Worm (Caenorhabditis elegans) whole organism, L2 larva: Measurements from ENCODE around the gene F07C6.6.

Experiments
- alr-1 ChIP-seq: fragments of 150-350 bp; optimal IDR thresholded peaks from 2 replicates; lab custom pipeline; 2014; ENCODE audit warnings: missing biosample characterization, missing genetic modification characterization
- lin-13 ChIP-seq: fragments of 150-350 bp; optimal IDR thresholded peaks from 2 replicates; lab custom pipeline; 2014; ENCODE audit warnings: missing biosample characterization, missing genetic modification reagents, missing genetic modification characterization
- lsy-2 ChIP-seq, 2 experiments: fragments of 150-350 bp in 1 of 2; sonication (generic microtip) in 1 of 2; optimal IDR thresholded peaks; 2 replicates each; lab custom pipeline; 2014 to 2017; ENCODE audit warnings: missing biosample characterization in 2 of 2, missing genetic modification characterization in 2 of 2
- nhr-10 ChIP-seq: sonication (generic microtip); optimal IDR thresholded peaks from 2 replicates; lab custom pipeline; 2017; ENCODE audit warnings: missing biosample characterization, missing genetic modification characterization
- nhr-77 ChIP-seq: fragments of 150-350 bp; optimal IDR thresholded peaks from 2 replicates; lab custom pipeline; 2014; ENCODE audit warnings: missing biosample characterization, missing genetic modification characterization
- snpc-4 ChIP-seq: fragments of 150-350 bp; optimal IDR thresholded peaks from 2 replicates; lab custom pipeline; 2014; ENCODE audit warnings: missing biosample characterization, missing genetic modification characterization
- unc-39 ChIP-seq: fragments of 150-350 bp; optimal IDR thresholded peaks from 2 replicates; lab custom pipeline; 2014; ENCODE audit warnings: missing biosample characterization, missing genetic modification characterization
- ztf-11 ChIP-seq: sonication (generic microtip); optimal IDR thresholded peaks from 2 replicates; lab custom pipeline; 2017; ENCODE audit warnings: missing biosample characterization, missing genetic modification characterization

DNA sequence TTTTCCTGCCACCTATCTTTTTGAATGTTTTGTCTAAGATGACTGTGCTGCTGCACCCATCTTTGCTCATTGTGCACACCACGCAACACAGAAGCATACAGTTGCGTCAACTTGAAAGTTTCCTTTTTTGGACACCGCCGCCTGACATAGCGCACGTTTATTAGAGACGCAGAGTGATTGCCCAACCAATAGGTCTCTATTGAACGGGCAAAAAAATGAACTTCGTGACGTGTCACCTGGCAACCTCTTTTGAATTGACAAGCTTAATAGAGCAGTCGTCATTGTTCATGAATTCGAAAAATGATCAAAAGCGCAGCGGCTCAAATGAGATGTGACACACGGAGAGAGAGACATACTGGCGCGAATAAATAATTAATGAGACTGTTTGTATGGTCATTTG lies 19.0 kb downstream of the F07C6.6 start:
- TF ChIP-seq ztf-11, result no peak
- TF ChIP-seq lsy-2 (tag; optimal IDR thresholded peaks at IDR 0.05; lab: Kevin White, UChicago), result no peak
- no peak for TF ChIP-seq lin-13
- TF ChIP-seq nhr-77 (tag; lab: Kevin White, UChicago), result no peak
- TF ChIP-seq unc-39 (tag; lab: Kevin White, UChicago), result no peak
- no peak for TF ChIP-seq nhr-10 (tag; lab: Kevin White, UChicago)
- no peak for TF ChIP-seq alr-1 (tag; lab: Kevin White, UChicago)
- no peak for TF ChIP-seq snpc-4
